Worm (Caenorhabditis elegans): ENCODE measurements around the gene B0250.5.

DNA sequence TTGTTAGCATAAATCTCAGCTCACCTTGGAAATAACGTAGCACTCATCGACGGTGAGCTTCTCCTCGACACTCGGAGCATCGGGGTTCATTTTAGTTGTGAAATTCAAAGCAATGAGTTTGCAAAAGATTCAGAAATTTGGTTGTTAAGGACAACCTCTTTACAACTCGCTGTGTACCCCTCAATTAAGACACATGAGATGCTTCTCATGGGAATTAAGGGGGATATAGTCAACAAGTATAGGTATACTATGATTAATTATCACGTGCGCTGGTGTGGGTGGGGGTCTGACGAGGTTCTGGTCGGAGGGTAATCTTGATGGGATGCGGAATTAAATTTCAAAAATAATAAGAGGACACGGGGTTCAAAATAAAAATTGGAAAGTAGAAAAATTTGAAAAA is 6.7 kb downstream of the B0250.5 start, which contains the start of gene dct-14:
- TF ChIP-seq pha-4 (tag; optimal IDR thresholded peaks at IDR 0.05) (no peak), nhr-12 (tag; optimal IDR thresholded peaks at IDR 0.05) (no peak), mep-1 (tag; optimal IDR thresholded peaks at IDR 0.05) (no peak), elt-3 (tag; optimal IDR thresholded peaks at IDR 0.05) (no peak), nhr-237 (tag; optimal IDR thresholded peaks at IDR 0.05) (no peak)
